Worm (Caenorhabditis elegans): ENCODE data around the gene K08D12.3.

K08D12.3 gene

DNA sequence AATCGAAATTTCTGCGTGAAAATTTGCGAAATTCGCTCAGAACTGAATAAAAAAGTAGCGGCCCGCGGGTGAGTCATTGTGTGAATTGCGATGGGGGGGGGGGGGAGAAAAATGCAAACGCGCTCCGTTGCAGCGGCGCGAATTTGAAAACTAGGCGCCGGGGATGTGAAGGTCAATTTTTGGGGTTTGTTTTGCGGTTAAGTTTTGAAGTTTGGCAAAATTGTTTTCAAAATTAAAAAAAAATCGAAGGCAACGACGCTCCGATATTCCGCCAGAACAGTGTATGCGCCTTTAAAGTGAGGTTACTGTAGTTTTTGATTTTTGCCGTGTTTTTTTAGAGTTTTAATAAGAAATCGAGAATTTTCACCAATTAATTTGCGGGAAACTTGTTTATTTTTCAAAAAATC, 28.3 kb downstream of the K08D12.3 start (continued):
- TF ChIP-seq unc-39 (tag; optimal IDR thresholded peaks at IDR 0.05) = no peak
- no peak for TF ChIP-seq mdl-1 (tag; optimal IDR thresholded peaks at IDR 0.05)
- TF ChIP-seq mbf-1 (tag; optimal IDR thresholded peaks at IDR 0.05) = no peak
- no peak for TF ChIP-seq ztf-11 (tag; optimal IDR thresholded peaks at IDR 0.05)
- TF ChIP-seq sma-3 (GFP tag; optimal IDR thresholded peaks at IDR 0.05) = peak; percentile 40
- no peak for TF ChIP-seq mab-5 (tag; optimal IDR thresholded peaks at IDR 0.05)
- no peak for TF ChIP-seq nhr-11 (tag; optimal IDR thresholded peaks at IDR 0.05)
- TF ChIP-seq R02D3.7 (tag; optimal IDR thresholded peaks at IDR 0.05) = no peak
- no peak for TF ChIP-seq ztf-4 (tag; optimal IDR thresholded peaks at IDR 0.05)
- no peak for TF ChIP-seq nhr-237 (tag; optimal IDR thresholded peaks at IDR 0.05)
- no peak for TF ChIP-seq sma-9 (GFP tag; optimal IDR thresholded peaks at IDR 0.05)
- TF ChIP-seq sma-9 (tag; optimal IDR thresholded peaks at IDR 0.05) = no peak
- TF ChIP-seq blmp-1 (tag; optimal IDR thresholded peaks at IDR 0.05; ENCODE audit: insufficient read depth) = no peak
- TF ChIP-seq nhr-129 (tag; optimal IDR thresholded peaks at IDR 0.05) = no peak
- no peak for TF ChIP-seq nhr-77 (tag; optimal IDR thresholded peaks at IDR 0.05)
- no peak for TF ChIP-seq unc-62 (GFP tag; optimal IDR thresholded peaks at IDR 0.05)
- no peak for TF ChIP-seq elt-1 (tag; optimal IDR thresholded peaks at IDR 0.05)
- peak in 1 of 2 experiments; percentile 39 for TF ChIP-seq lsy-2 (tag; optimal IDR thresholded peaks at IDR 0.05)
- TF ChIP-seq zag-1 (tag; optimal IDR thresholded peaks at IDR 0.05) = no peak
- peak; percentile 21 for TF ChIP-seq lin-11 (tag; optimal IDR thresholded peaks at IDR 0.05)
- TF ChIP-seq peb-1 (tag; optimal IDR thresholded peaks at IDR 0.05) = no peak

ce11 chrIV:1738892-1739291, 28.8 kb downstream of the K08D12.3 start:
- peak; percentile 9 for TF ChIP-seq ztf-4 (tag; optimal IDR thresholded peaks at IDR 0.05)
- TF ChIP-seq sma-9 (GFP tag; optimal IDR thresholded peaks at IDR 0.05) = peak; percentile 2
- TF ChIP-seq sma-9 (tag; optimal IDR thresholded peaks at IDR 0.05) = no peak
- no peak for TF ChIP-seq lin-39 (tag; optimal IDR thresholded peaks at IDR 0.05)
- TF ChIP-seq nhr-11 (tag; optimal IDR thresholded peaks at IDR 0.05) = no peak
- TF ChIP-seq elt-1 (tag; optimal IDR thresholded peaks at IDR 0.05) = no peak
- no peak for TF ChIP-seq ceh-16 (tag; optimal IDR thresholded peaks at IDR 0.05)
- TF ChIP-seq nhr-77 (tag; optimal IDR thresholded peaks at IDR 0.05) = no peak
- TF ChIP-seq C34F6.9 (tag; optimal IDR thresholded peaks at IDR 0.05) = peak; percentile 5
- TF ChIP-seq nhr-21 (tag; optimal IDR thresholded peaks at IDR 0.05) = no peak
- TF ChIP-seq ztf-11 (tag; optimal IDR thresholded peaks at IDR 0.05) = no peak
- TF ChIP-seq nhr-129 (tag; optimal IDR thresholded peaks at IDR 0.05) = no peak
- TF ChIP-seq alr-1 (tag; optimal IDR thresholded peaks at IDR 0.05) = no peak
- TF ChIP-seq zag-1 (tag; optimal IDR thresholded peaks at IDR 0.05) = no peak

- no peak for TF ChIP-seq elt-1 (tag; optimal IDR thresholded peaks at IDR 0.05)
- no peak for TF ChIP-seq R02D3.7 (tag; optimal IDR thresholded peaks at IDR 0.05)
- TF ChIP-seq alr-1 (tag; optimal IDR thresholded peaks at IDR 0.05) = no peak
- no peak for TF ChIP-seq F13H6.1 (tag; optimal IDR thresholded peaks at IDR 0.05)
- no peak for TF ChIP-seq skn-1 (tag; optimal IDR thresholded peaks at IDR 0.05)
- TF ChIP-seq ZK546.5 (tag; optimal IDR thresholded peaks at IDR 0.05) = no peak
- TF ChIP-seq nhr-21 (tag; optimal IDR thresholded peaks at IDR 0.05) = no peak
- TF ChIP-seq sma-9 (GFP tag; optimal IDR thresholded peaks at IDR 0.05) = no peak
- no peak for TF ChIP-seq sma-9 (tag; optimal IDR thresholded peaks at IDR 0.05)
- TF ChIP-seq mbf-1 (tag; optimal IDR thresholded peaks at IDR 0.05) = no peak
Measured at ce11 chrIV:1739366-1740104, 29.5 kb downstream of the K08D12.3 start.

ce11 chrIV:1740105-1741023, 30.3 kb downstream of the K08D12.3 start, which contains the start of gene ptpn-22:
Gene ptpn-22 (minus strand): TSS chrIV:1740262.
- no peak for TF ChIP-seq zag-1 (tag; optimal IDR thresholded peaks at IDR 0.05)
- no peak for TF ChIP-seq lin-13 (GFP tag; optimal IDR thresholded peaks at IDR 0.05)
- no peak for TF ChIP-seq gmeb-1 (tag; optimal IDR thresholded peaks at IDR 0.05)
- no peak for TF ChIP-seq fos-1 (tag; optimal IDR thresholded peaks at IDR 0.05)
- no peak for TF ChIP-seq Y55F3AM.14 (GFP tag; optimal IDR thresholded peaks at IDR 0.05)

Measured in whole organism, L2 larva.